Worm (Caenorhabditis elegans) whole organism, L4 larva: ENCODE results near the gene glt-4.

Experiments used
- F10B5.3 ChIP-seq: sonication (generic microtip); optimal IDR thresholded peaks from 2 replicates; lab custom pipeline; 2016; ENCODE audit warnings: mild to moderate bottlenecking, missing genetic modification characterization, missing compliant biosample characterization
- R02D3.7 ChIP-seq: fragments of 150-350 bp; sonication (generic microtip); optimal IDR thresholded peaks from 3 replicates; lab custom pipeline; 2014; ENCODE audit warnings: missing biosample characterization, missing genetic modification characterization
- Y48G9A.11 ChIP-seq: fragments of 200-800 bp; sonication (Bioruptor generic); IDR thresholded peaks from 2 replicates; pipeline ENCODE4 v1.3.6; 2022; ENCODE audit warnings: missing genetic modification reagents, missing genetic modification characterization, missing compliant biosample characterization
- daf-12 ChIP-seq: fragments of 150-350 bp; optimal IDR thresholded peaks from 2 replicates; lab custom pipeline; 2014; ENCODE audit warnings: missing biosample characterization, missing genetic modification reagents, missing genetic modification characterization
- fkh-10 ChIP-seq: fragments of 150-350 bp; optimal IDR thresholded peaks from 2 replicates; lab custom pipeline; 2014; ENCODE audit warnings: missing biosample characterization, missing genetic modification reagents, missing genetic modification characterization
- lir-3 ChIP-seq: sonication (generic microtip); optimal IDR thresholded peaks from 2 replicates; lab custom pipeline; 2016; ENCODE audit warnings: mild to moderate bottlenecking, missing genetic modification characterization, missing compliant biosample characterization
- madf-9 ChIP-seq: fragments of 200-800 bp; sonication (Bioruptor generic); conservative IDR thresholded peaks from 2 replicates; pipeline ENCODE4 v1.3.6; 2022; ENCODE audit warnings: missing genetic modification reagents, missing genetic modification characterization, missing compliant biosample characterization
- nhr-237 ChIP-seq: sonication (generic microtip); optimal IDR thresholded peaks from 2 replicates; lab custom pipeline; 2017; ENCODE audit warnings: missing biosample characterization, missing genetic modification characterization
- nhr-77 ChIP-seq: fragments of 150-350 bp; optimal IDR thresholded peaks from 2 replicates; lab custom pipeline; 2014; ENCODE audit warnings: missing biosample characterization, missing genetic modification characterization
- sdz-12 ChIP-seq: fragments of 200-800 bp; sonication (Bioruptor generic); optimal IDR thresholded peaks from 2 replicates; lab custom pipeline; 2018; ENCODE audit warnings: mild to moderate bottlenecking, missing genetic modification characterization, missing compliant biosample characterization
- ztf-7 ChIP-seq: fragments of 150-350 bp; optimal IDR thresholded peaks from 2 replicates; lab custom pipeline; 2014; ENCODE audit warnings: missing biosample characterization, missing genetic modification characterization

- TF ChIP-seq lir-3 (tag; lab: Kevin White, UChicago): no peak
- TF ChIP-seq nhr-237 (tag; lab: Kevin White, UChicago): no peak
- no peak for TF ChIP-seq F10B5.3 (tag; lab: Kevin White, UChicago)
- TF ChIP-seq madf-9: no peak
- no peak for TF ChIP-seq ztf-7 (tag; lab: Kevin White, UChicago)
- TF ChIP-seq R02D3.7 (tag; lab: Kevin White, UChicago): no peak
- no peak for TF ChIP-seq Y48G9A.11 (GFP tag; lab: Robert Waterston, UW)
- no peak for TF ChIP-seq nhr-77 (tag; lab: Kevin White, UChicago)
- no peak for TF ChIP-seq daf-12 (tag; lab: Kevin White, UChicago)
- no peak for TF ChIP-seq fkh-10 (GFP tag; lab: Kevin White, UChicago)
- TF ChIP-seq sdz-12 (GFP tag; lab: Kevin White, UChicago): no peak
Observed at ce11 chrX:6408713-6409112, 5.5 kb downstream of the glt-4 start.
